Fruit fly (Drosophila melanogaster) whole organism, embryonic: ENCODE results near the gene Tango2.

Experiments used
- Bgb ChIP-seq: fragments of 200-800 bp; sonication (Bioruptor generic); IDR thresholded peaks from 2 replicates; pipeline ENCODE4 v1.3.6; 2022; ENCODE audit warnings: missing biosample characterization, missing genetic modification characterization; ENCODE audit not compliant: partially characterized antibody
- C15 ChIP-seq: fragments of 200-800 bp; sonication (Bioruptor generic); IDR thresholded peaks from 3 replicates; pipeline ENCODE4 v1.3.6; 2022; ENCODE audit warnings: missing biosample characterization, missing genetic modification characterization
- CG10431 ChIP-seq: fragments of 200-800 bp; sonication (Bioruptor generic); optimal IDR thresholded peaks from 3 replicates; lab custom pipeline; 2018; ENCODE audit warnings: missing biosample characterization, mild to moderate bottlenecking, missing genetic modification characterization
- CG12391 ChIP-seq: fragments of 200-800 bp; sonication (Bioruptor generic); optimal IDR thresholded peaks from 3 replicates; lab custom pipeline; 2018; ENCODE audit warnings: missing biosample characterization, mild to moderate bottlenecking, missing genetic modification characterization, moderate library complexity
- CG13296 ChIP-seq: fragments of 200-800 bp; sonication (Bioruptor generic); optimal IDR thresholded peaks from 3 replicates; lab custom pipeline; 2018; ENCODE audit warnings: missing biosample characterization, mild to moderate bottlenecking, missing genetic modification characterization
- CG14441 ChIP-seq: fragments of 200-800 bp; sonication (Bioruptor generic); IDR thresholded peaks from 2 replicates; pipeline ENCODE4 v1.3.6; 2022; ENCODE audit warnings: missing biosample characterization, missing genetic modification characterization
- CG1603 ChIP-seq: fragments of 200-800 bp; sonication (Bioruptor generic); optimal IDR thresholded peaks from 2 replicates; lab custom pipeline; 2019; ENCODE audit warnings: missing biosample characterization, mild to moderate bottlenecking, missing genetic modification characterization, moderate library complexity
- CG16815 ChIP-seq: fragments of 200-800 bp; sonication (Bioruptor generic); optimal IDR thresholded peaks from 3 replicates; lab custom pipeline; 2017; ENCODE audit warnings: missing biosample characterization, mild to moderate bottlenecking, missing genetic modification characterization
- CG17328 ChIP-seq: fragments of 200-800 bp; sonication (Bioruptor generic); IDR thresholded peaks from 2 replicates; pipeline ENCODE4 v1.3.6; 2022; ENCODE audit warnings: missing biosample characterization, missing genetic modification characterization
- CG1792 ChIP-seq: fragments of 200-800 bp; sonication (Bioruptor generic); optimal IDR thresholded peaks from 2 replicates; lab custom pipeline; 2016; ENCODE audit warnings: missing biosample characterization, missing genetic modification characterization
- CG4854 ChIP-seq: fragments of 200-800 bp; sonication (Bioruptor generic); optimal IDR thresholded peaks from 2 replicates; lab custom pipeline; 2016; ENCODE audit warnings: missing biosample characterization, missing genetic modification characterization, inconsistent platforms
- CG6683 ChIP-seq: fragments of 200-800 bp; sonication (Bioruptor generic); optimal IDR thresholded peaks from 2 replicates; lab custom pipeline; 2017; ENCODE audit warnings: missing biosample characterization, mild to moderate bottlenecking, missing genetic modification characterization, missing genetic modification reagents
- CG8089 ChIP-seq: fragments of 200-800 bp; sonication (Bioruptor generic); optimal IDR thresholded peaks from 3 replicates; lab custom pipeline; 2016; ENCODE audit warnings: missing biosample characterization, missing genetic modification characterization
- CG8388 ChIP-seq: fragments of 200-800 bp; sonication (Bioruptor generic); optimal IDR thresholded peaks from 2 replicates; lab custom pipeline; 2019; ENCODE audit warnings: missing biosample characterization, mild to moderate bottlenecking, missing genetic modification characterization, moderate library complexity
- CoRest ChIP-seq: fragments of 200-800 bp; sonication (Bioruptor generic); optimal IDR thresholded peaks from 3 replicates; lab custom pipeline; 2018; ENCODE audit warnings: missing biosample characterization, mild to moderate bottlenecking, missing genetic modification characterization, moderate library complexity
- D19A ChIP-seq: fragments of 200-800 bp; optimal IDR thresholded peaks from 3 replicates; lab custom pipeline; 2019; ENCODE audit warnings: missing biosample characterization, mild to moderate bottlenecking, missing genetic modification characterization, moderate library complexity
- Dad ChIP-seq: fragments of 200-800 bp; sonication (Bioruptor generic); optimal IDR thresholded peaks from 3 replicates; lab custom pipeline; 2016; ENCODE audit warnings: missing biosample characterization, missing genetic modification characterization
- Dp ChIP-seq: fragments of 200-800 bp; sonication (Bioruptor generic); optimal IDR thresholded peaks from 2 replicates; lab custom pipeline; 2018; ENCODE audit warnings: missing biosample characterization, mild to moderate bottlenecking, missing genetic modification characterization, moderate library complexity
- Fer1 ChIP-seq: fragments of 200-800 bp; sonication (Bioruptor generic); optimal IDR thresholded peaks from 2 replicates; lab custom pipeline; 2017; ENCODE audit warnings: missing biosample characterization, mild to moderate bottlenecking, missing genetic modification characterization
- HLH4C ChIP-seq: fragments of 200-800 bp; sonication (Bioruptor generic); IDR thresholded peaks from 3 replicates; pipeline ENCODE4 v1.3.6; 2022; ENCODE audit warnings: missing biosample characterization, missing genetic modification characterization; ENCODE audit not compliant: partially characterized antibody
- Hand ChIP-seq: fragments of 200-800 bp; sonication (Bioruptor generic); optimal IDR thresholded peaks from 2 replicates; lab custom pipeline; 2017; ENCODE audit warnings: mild to moderate bottlenecking, missing biosample characterization, missing genetic modification reagents, missing genetic modification characterization
- Jarid2 ChIP-seq: fragments of 200-800 bp; sonication (Bioruptor generic); optimal IDR thresholded peaks from 3 replicates; lab custom pipeline; 2017; ENCODE audit warnings: mild to moderate bottlenecking, missing biosample characterization, missing genetic modification reagents, missing genetic modification characterization
- Kr ChIP-seq: fragments of 200-800 bp; sonication (Bioruptor generic); optimal IDR thresholded peaks from 2 replicates; lab custom pipeline; 2017; ENCODE audit warnings: missing biosample characterization, mild to moderate bottlenecking, missing genetic modification characterization
- Lim3 ChIP-seq: fragments of 200-800 bp; sonication (Bioruptor generic); IDR thresholded peaks from 2 replicates; pipeline ENCODE4 v1.3.6; 2022; ENCODE audit warnings: missing biosample characterization, missing genetic modification characterization
- Meics ChIP-seq: fragments of 200-800 bp; sonication (Bioruptor generic); optimal IDR thresholded peaks from 2 replicates; lab custom pipeline; 2017; ENCODE audit warnings: missing biosample characterization, mild to moderate bottlenecking, missing genetic modification characterization
- Ravus ChIP-seq: fragments of 200-800 bp; sonication (Bioruptor generic); IDR thresholded peaks from 2 replicates; pipeline ENCODE4 v1.3.6; 2022; ENCODE audit warnings: missing biosample characterization, missing genetic modification characterization
- Scr ChIP-seq: fragments of 200-800 bp; sonication (Bioruptor generic); IDR thresholded peaks from 2 replicates; pipeline ENCODE4 v1.3.6; 2022; ENCODE audit warnings: missing biosample characterization, missing genetic modification characterization; ENCODE audit not compliant: partially characterized antibody
- Spps ChIP-seq: fragments of 200-800 bp; sonication (Bioruptor generic); optimal IDR thresholded peaks from 2 replicates; lab custom pipeline; 2018; ENCODE audit warnings: missing biosample characterization, mild to moderate bottlenecking, missing genetic modification characterization
- Stat92E ChIP-seq, 3 experiments: fragments of >200 bp in 2 of 3; fragments of 200-800 bp in 1 of 3; sonication (Bioruptor generic) in 1 of 3; optimal IDR thresholded peaks; 2 replicates each; lab custom pipeline; 2017 to 2019; ENCODE audit warnings: missing biosample characterization in 3 of 3, missing genetic modification characterization in 3 of 3, mild to moderate bottlenecking in 1 of 3, moderate library complexity in 1 of 3
- ac ChIP-seq: fragments of 200-800 bp; sonication (Bioruptor generic); optimal IDR thresholded peaks from 3 replicates; lab custom pipeline; 2017; ENCODE audit warnings: missing biosample characterization, mild to moderate bottlenecking, missing genetic modification characterization
- az2 ChIP-seq: fragments of 200-800 bp; sonication (Bioruptor generic); optimal IDR thresholded peaks from 3 replicates; lab custom pipeline; 2016; ENCODE audit warnings: missing biosample characterization, missing genetic modification characterization
- bowl ChIP-seq: fragments of 200-800 bp; sonication (Bioruptor generic); IDR thresholded peaks from 2 replicates; pipeline ENCODE4 v1.3.6; 2022; ENCODE audit warnings: missing biosample characterization, missing genetic modification characterization
- dan ChIP-seq: fragments of 200-800 bp; sonication (Bioruptor generic); IDR thresholded peaks from 2 replicates; pipeline ENCODE4 v1.3.6; 2022; ENCODE audit warnings: missing biosample characterization, missing genetic modification characterization
- dati ChIP-seq: fragments of 200-800 bp; sonication (Bioruptor generic); IDR thresholded peaks from 2 replicates; pipeline ENCODE4 v1.3.6; 2022; ENCODE audit warnings: missing biosample characterization, missing genetic modification characterization
- dmrt99B ChIP-seq: fragments of 200-800 bp; sonication (Bioruptor generic); optimal IDR thresholded peaks from 2 replicates; lab custom pipeline; 2018; ENCODE audit warnings: missing biosample characterization, mild to moderate bottlenecking, missing genetic modification characterization, moderate library complexity
- eyg ChIP-seq: fragments of 200-800 bp; sonication (Bioruptor generic); optimal IDR thresholded peaks from 3 replicates; lab custom pipeline; 2016; ENCODE audit warnings: missing biosample characterization, missing genetic modification characterization
- ftz-f1 ChIP-seq: fragments of 200-800 bp; sonication (Bioruptor generic); optimal IDR thresholded peaks from 2 replicates; lab custom pipeline; 2016; ENCODE audit warnings: missing biosample characterization, missing genetic modification characterization
- gcm2 ChIP-seq: fragments of 200-800 bp; sonication (Bioruptor generic); optimal IDR thresholded peaks from 2 replicates; lab custom pipeline; 2016; ENCODE audit warnings: missing biosample characterization, missing genetic modification characterization
- gt ChIP-seq: fragments of 200-800 bp; sonication (Bioruptor generic); IDR thresholded peaks from 2 replicates; pipeline ENCODE4 v1.3.6; 2022; ENCODE audit warnings: missing biosample characterization, missing genetic modification characterization
- h ChIP-seq: fragments of >200 bp; optimal IDR thresholded peaks from 2 replicates; lab custom pipeline; 2017
- hth ChIP-seq: fragments of >200 bp; optimal IDR thresholded peaks from 2 replicates; lab custom pipeline; 2017; ENCODE audit warnings: inconsistent platforms
- ken ChIP-seq: fragments of 200-800 bp; sonication (Bioruptor generic); IDR thresholded peaks from 3 replicates; pipeline ENCODE4 v1.3.6; 2022; ENCODE audit warnings: missing biosample characterization, missing genetic modification characterization
- lab ChIP-seq: fragments of 200-800 bp; sonication (Bioruptor generic); optimal IDR thresholded peaks from 3 replicates; lab custom pipeline; 2017; ENCODE audit warnings: missing biosample characterization, missing genetic modification characterization, mild to moderate bottlenecking, moderate library complexity, missing genetic modification reagents
- maf-S ChIP-seq: fragments of 200-800 bp; sonication (Bioruptor generic); optimal IDR thresholded peaks from 2 replicates; lab custom pipeline; 2016; ENCODE audit warnings: missing biosample characterization, missing genetic modification characterization
- mam ChIP-seq: fragments of 200-800 bp; sonication (Bioruptor generic); optimal IDR thresholded peaks from 3 replicates; lab custom pipeline; 2016; ENCODE audit warnings: missing biosample characterization, missing genetic modification characterization
- p53 ChIP-seq: fragments of 200-800 bp; sonication (Bioruptor generic); optimal IDR thresholded peaks from 2 replicates; lab custom pipeline; 2016; ENCODE audit warnings: missing biosample characterization, missing genetic modification characterization
- schlank ChIP-seq: fragments of 200-800 bp; sonication (Bioruptor generic); optimal IDR thresholded peaks from 2 replicates; lab custom pipeline; 2018; ENCODE audit warnings: missing biosample characterization, mild to moderate bottlenecking, missing genetic modification characterization
- slou ChIP-seq: fragments of 200-800 bp; sonication (Bioruptor generic); optimal IDR thresholded peaks from 3 replicates; lab custom pipeline; 2016; ENCODE audit warnings: missing biosample characterization, missing genetic modification characterization
- usp ChIP-seq: fragments of >200 bp; optimal IDR thresholded peaks from 2 replicates; lab custom pipeline; 2017; ENCODE audit warnings: missing biosample characterization, missing genetic modification characterization
- z ChIP-seq: fragments of 200-800 bp; sonication (Bioruptor generic); IDR thresholded peaks from 3 replicates; pipeline ENCODE4 v1.3.6; 2022; ENCODE audit warnings: missing biosample characterization, missing genetic modification characterization
- zf30C ChIP-seq: fragments of 200-800 bp; sonication (Bioruptor generic); optimal IDR thresholded peaks from 3 replicates; lab custom pipeline; 2018; ENCODE audit warnings: missing biosample characterization, mild to moderate bottlenecking, missing genetic modification characterization

Tango2 gene

DNA sequence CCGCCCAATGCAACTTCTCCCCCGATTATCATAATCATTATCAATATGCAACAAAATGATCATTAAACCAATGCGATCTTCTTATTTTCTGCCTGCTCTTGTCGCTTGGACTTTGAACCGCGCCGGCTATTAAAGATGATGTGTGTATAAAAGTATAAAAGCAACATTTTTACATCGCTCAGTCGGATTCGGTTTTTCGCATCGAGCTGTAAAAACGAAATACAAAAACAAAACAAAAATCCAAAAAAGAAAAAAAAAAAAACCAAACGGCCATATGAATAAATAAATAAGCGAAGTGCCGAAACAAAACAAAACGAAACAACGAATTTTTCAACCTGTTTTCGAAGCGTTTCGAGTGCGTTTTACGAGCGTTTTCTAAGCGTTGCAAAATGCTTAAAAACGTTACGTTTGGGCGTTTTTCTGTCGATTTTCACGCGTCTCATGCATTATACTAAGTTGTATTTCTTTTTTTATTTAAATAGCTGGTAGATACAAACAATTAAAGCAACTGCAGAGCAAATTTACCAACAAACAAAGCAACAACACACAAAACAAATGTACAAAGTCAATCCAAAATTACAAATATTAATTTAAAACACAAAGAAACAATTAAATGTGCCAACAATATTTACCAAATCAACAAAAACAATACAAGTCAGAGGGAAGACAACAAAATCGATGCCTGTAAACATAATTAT is 28.1 kb downstream of the Tango2 start (continued):
- TF ChIP-seq Hand (GFP tag; lab: Kevin White, UChicago) (no peak), Ravus (GFP tag; lab: Robert Waterston, UW) (no peak), Bgb (GFP tag; lab: Robert Waterston, UW) (no peak), dmrt99B (tag; lab: Kevin White, UChicago) (peak; percentile 47), zf30C (GFP tag; lab: Kevin White, UChicago) (no peak), gt (GFP tag; lab: Robert Waterston, UW) (no peak), D19A (tag; lab: Kevin White, UChicago) (no peak), CG12391 (tag; lab: Kevin White, UChicago) (no peak), CG13296 (GFP tag; lab: Kevin White, UChicago) (peak; percentile 1), ac (GFP tag; lab: Kevin White, UChicago) (no peak), CG1603 (tag; lab: Kevin White, UChicago) (peak; percentile 12), mam (GFP tag; lab: Kevin White, UChicago) (no peak), slou (no peak), h (lab: Kevin White, UChicago) (no peak), hth (lab: Kevin White, UChicago) (no peak), CG4854 (GFP tag; lab: Kevin White, UChicago) (no peak), Stat92E (GFP tag; optimal IDR thresholded peaks at IDR 0.05; lab: Kevin White, UChicago) (no peak), schlank (tag; lab: Kevin White, UChicago) (no peak), CG1792 (no peak), Lim3 (GFP tag; lab: Robert Waterston, UW) (no peak), Kr (GFP tag; lab: Kevin White, UChicago) (no peak), Dp (GFP tag; lab: Kevin White, UChicago) (no peak), Jarid2 (GFP tag; lab: Kevin White, UChicago) (no peak), gcm2 (GFP tag; lab: Kevin White, UChicago) (no peak), eyg (GFP tag; lab: Kevin White, UChicago) (no peak), Spps (tag; lab: Kevin White, UChicago) (no peak), CoRest (tag; lab: Kevin White, UChicago) (peak; percentile 49), C15 (GFP tag; lab: Robert Waterston, UW) (no peak), lab (GFP tag; lab: Kevin White, UChicago) (peak; percentile 51), CG16815 (GFP tag; lab: Kevin White, UChicago) (no peak), az2 (GFP tag; lab: Kevin White, UChicago) (no peak), p53 (GFP tag; lab: Kevin White, UChicago) (no peak), CG8089 (GFP tag; lab: Kevin White, UChicago) (no peak), Scr (GFP tag; lab: Robert Waterston, UW) (no peak), dati (GFP tag; lab: Robert Waterston, UW) (no peak), CG10431 (GFP tag; lab: Kevin White, UChicago) (no peak), maf-S (GFP tag; lab: Kevin White, UChicago) (no peak), Fer1 (GFP tag; lab: Kevin White, UChicago) (peak; percentile 32), bowl (no peak), CG17328 (GFP tag; lab: Robert Waterston, UW) (no peak), ken (GFP tag; lab: Robert Waterston, UW) (no peak), ftz-f1 (GFP tag; lab: Kevin White, UChicago) (no peak), HLH4C (no peak), usp (GFP tag; lab: Kevin White, UChicago) (no peak), CG6683 (GFP tag; lab: Kevin White, UChicago) (no peak), dan (no peak), z (GFP tag; lab: Robert Waterston, UW) (no peak), CG14441 (GFP tag; lab: Robert Waterston, UW) (no peak), Meics (GFP tag; lab: Kevin White, UChicago) (peak; percentile 40), Dad (GFP tag; lab: Kevin White, UChicago) (no peak), CG8388 (GFP tag; lab: Kevin White, UChicago) (peak; percentile 13)
